Fruit fly (Drosophila melanogaster): Measurements from ENCODE around the gene CG4017.

The CG4017 gene

DNA sequence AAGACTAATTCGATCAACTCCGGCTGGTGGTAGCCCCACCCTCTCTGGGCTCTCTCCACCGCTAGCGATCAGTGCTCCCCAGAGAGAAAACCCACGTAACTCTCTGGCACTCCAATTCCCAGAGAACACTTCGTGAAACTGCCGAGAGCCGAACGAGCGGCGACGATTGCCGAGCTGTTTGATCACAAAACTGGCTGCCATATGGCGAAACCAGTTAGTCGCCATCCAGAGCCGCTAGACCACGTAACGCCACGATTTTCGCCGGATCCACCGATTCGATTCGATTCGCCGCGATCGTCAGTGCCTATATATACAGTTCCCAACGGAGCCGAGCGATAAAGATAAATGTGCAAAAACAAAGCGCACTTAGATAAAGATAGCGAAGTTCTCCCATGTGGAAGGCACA is 15.3 kb downstream of the CG4017 start, which contains the start of gene IP3K1 (continued):
- TF ChIP-seq GATAd (GFP tag; optimal IDR thresholded peaks at IDR 0.05) = no peak
- TF ChIP-seq psq (GFP tag; optimal IDR thresholded peaks at IDR 0.05) = no peak
- peak; percentile 98 for TF ChIP-seq Dif (GFP tag; optimal IDR thresholded peaks at IDR 0.05; ENCODE audit: partially characterized antibody)

DNA sequence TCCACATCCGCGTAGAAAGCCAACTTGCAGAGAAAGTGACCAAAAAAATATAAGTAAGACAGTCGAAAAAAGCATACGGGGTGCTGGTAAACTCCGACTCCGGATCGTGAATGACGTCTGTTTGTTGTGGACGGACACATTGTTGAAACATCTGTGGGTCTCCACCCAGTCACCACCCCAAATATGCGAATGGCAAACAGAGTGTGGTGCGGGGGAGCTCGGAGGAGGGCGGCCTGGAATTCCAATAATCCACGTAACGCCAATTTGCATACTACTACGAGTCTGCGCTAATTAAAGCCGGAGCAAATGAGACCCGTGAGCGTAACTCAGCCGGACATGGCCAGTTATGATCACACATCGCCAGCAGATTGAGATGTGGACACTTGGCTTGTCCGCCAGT is 16.3 kb downstream of the CG4017 start:
- TF ChIP-seq h (GFP tag; optimal IDR thresholded peaks at IDR 0.05) (peak; percentile 25), GATAd (GFP tag; optimal IDR thresholded peaks at IDR 0.05) (no peak), dl (GFP tag; optimal IDR thresholded peaks at IDR 0.05; ENCODE audit: insufficient read depth in 1 of 2, partially characterized antibody in 2 of 2) (no peak), pan (optimal IDR thresholded peaks at IDR 0.05) (no peak), rgr (GFP tag; optimal IDR thresholded peaks at IDR 0.05) (no peak), Hr83 (GFP tag; optimal IDR thresholded peaks at IDR 0.05; ENCODE audit: poor library complexity, severe bottlenecking) (peak; percentile 67)

DNA sequence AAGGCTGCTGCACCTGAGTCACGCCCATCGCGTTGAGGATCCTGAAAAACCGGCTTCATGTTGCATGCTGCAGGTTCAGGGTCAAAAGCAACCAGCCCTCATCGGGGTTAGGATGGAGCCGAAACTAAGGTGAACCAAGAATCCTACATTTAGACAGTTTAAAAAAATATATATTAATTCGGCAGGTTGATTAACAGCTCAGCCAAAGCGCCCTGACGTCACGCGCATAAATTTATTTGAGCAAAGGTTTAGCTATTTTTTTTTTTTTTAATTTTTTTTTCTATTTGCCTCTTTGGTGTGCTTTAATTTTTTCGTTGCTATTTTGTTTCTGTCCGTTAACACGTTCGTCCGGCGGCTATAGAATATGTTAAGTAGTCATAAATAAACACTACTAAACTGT is 17.6 kb downstream of the CG4017 start:
- TF ChIP-seq sage (GFP tag; optimal IDR thresholded peaks at IDR 0.05) (no peak), Dfd (GFP tag; optimal IDR thresholded peaks at IDR 0.05) (no peak), Abd-B (GFP tag; optimal IDR thresholded peaks at IDR 0.05) (no peak), lola (GFP tag; optimal IDR thresholded peaks at IDR 0.05) (no peak), GATAd (GFP tag; optimal IDR thresholded peaks at IDR 0.05) (no peak), Hr83 (GFP tag; optimal IDR thresholded peaks at IDR 0.05; ENCODE audit: poor library complexity, severe bottlenecking) (no peak), fru (GFP tag; optimal IDR thresholded peaks at IDR 0.05) (no peak), Myc (optimal IDR thresholded peaks at IDR 0.05) (no peak), sv (GFP tag; optimal IDR thresholded peaks at IDR 0.05) (no peak), Mio (GFP tag; optimal IDR thresholded peaks at IDR 0.05) (no peak), Rel (GFP tag; optimal IDR thresholded peaks at IDR 0.05) (no peak), Rel (tag; optimal IDR thresholded peaks at IDR 0.05) (no peak), tai (GFP tag; optimal IDR thresholded peaks at IDR 0.05) (no peak), h (GFP tag; optimal IDR thresholded peaks at IDR 0.05) (no peak), dl (GFP tag; optimal IDR thresholded peaks at IDR 0.05; ENCODE audit: insufficient read depth in 1 of 2, partially characterized antibody in 2 of 2) (no peak), CrebA (GFP tag; optimal IDR thresholded peaks at IDR 0.05; ENCODE audit: borderline replicate concordance) (no peak), Hnf4 (GFP tag; optimal IDR thresholded peaks at IDR 0.05) (no peak), Hr78 (GFP tag; optimal IDR thresholded peaks at IDR 0.05) (no peak)

DNA sequence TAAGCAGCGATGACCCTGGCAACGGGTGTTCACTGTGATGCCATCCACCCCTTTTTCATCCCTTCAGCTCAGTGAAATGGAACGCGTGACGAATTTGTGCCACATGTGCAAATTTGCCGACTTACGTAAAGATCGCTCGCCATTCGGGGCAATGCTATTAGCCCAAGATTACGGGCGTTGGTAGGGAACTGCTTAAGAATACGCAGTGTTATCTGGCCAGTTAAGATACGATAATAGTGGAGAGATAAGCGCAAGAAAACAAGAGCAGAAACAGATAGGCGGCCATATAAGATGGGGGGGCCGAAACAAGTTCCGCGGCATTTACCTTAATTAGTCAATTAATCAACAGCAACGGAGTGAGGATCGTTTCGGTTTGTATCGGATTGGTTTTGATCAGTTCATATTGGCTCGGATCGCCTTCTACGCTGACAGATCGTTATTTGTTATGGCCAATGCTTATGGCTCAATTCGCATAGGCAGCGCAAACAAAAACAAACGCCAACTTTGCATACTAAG is 19.1 kb downstream of the CG4017 start:
- TF ChIP-seq sv (GFP tag; optimal IDR thresholded peaks at IDR 0.05) (no peak), Dif (GFP tag; optimal IDR thresholded peaks at IDR 0.05; ENCODE audit: partially characterized antibody) (no peak), tai (GFP tag; optimal IDR thresholded peaks at IDR 0.05) (no peak), Abd-B (GFP tag; optimal IDR thresholded peaks at IDR 0.05) (no peak), dl (GFP tag; optimal IDR thresholded peaks at IDR 0.05; ENCODE audit: insufficient read depth in 1 of 2, partially characterized antibody in 2 of 2) (no peak), fru (GFP tag; optimal IDR thresholded peaks at IDR 0.05) (no peak), HLH106 (tag; optimal IDR thresholded peaks at IDR 0.05) (no peak), Hr78 (GFP tag; optimal IDR thresholded peaks at IDR 0.05) (no peak), Hr83 (GFP tag; optimal IDR thresholded peaks at IDR 0.05; ENCODE audit: poor library complexity, severe bottlenecking) (peak; percentile 59), GATAd (GFP tag; optimal IDR thresholded peaks at IDR 0.05) (no peak), CG9705 (GFP tag; optimal IDR thresholded peaks at IDR 0.05) (no peak), Jra (GFP tag; optimal IDR thresholded peaks at IDR 0.05) (no peak), dmrt93B (GFP tag; optimal IDR thresholded peaks at IDR 0.05) (no peak), Myc (optimal IDR thresholded peaks at IDR 0.05) (no peak), Hnf4 (GFP tag; optimal IDR thresholded peaks at IDR 0.05) (peak; percentile 39), OdsH (GFP tag; optimal IDR thresholded peaks at IDR 0.05) (peak; percentile 59), psq (GFP tag; optimal IDR thresholded peaks at IDR 0.05) (no peak), Vsx2 (GFP tag; optimal IDR thresholded peaks at IDR 0.05; ENCODE audit: partially characterized antibody) (no peak), CG32264 (GFP tag; optimal IDR thresholded peaks at IDR 0.05) (no peak), jim (GFP tag; optimal IDR thresholded peaks at IDR 0.05) (no peak), Mio (GFP tag; optimal IDR thresholded peaks at IDR 0.05) (no peak), pan (optimal IDR thresholded peaks at IDR 0.05) (no peak), Rel (GFP tag; optimal IDR thresholded peaks at IDR 0.05) (no peak), Rel (tag; optimal IDR thresholded peaks at IDR 0.05) (no peak), CrebA (GFP tag; optimal IDR thresholded peaks at IDR 0.05; ENCODE audit: borderline replicate concordance) (no peak), brk (GFP tag; optimal IDR thresholded peaks at IDR 0.05) (no peak), h (GFP tag; optimal IDR thresholded peaks at IDR 0.05) (peak; percentile 29), woc (GFP tag; optimal IDR thresholded peaks at IDR 0.05) (no peak), dsf (GFP tag; optimal IDR thresholded peaks at IDR 0.05; ENCODE audit: borderline replicate concordance) (no peak), Dfd (GFP tag; optimal IDR thresholded peaks at IDR 0.05) (no peak), lola (GFP tag; optimal IDR thresholded peaks at IDR 0.05) (no peak), br (GFP tag; optimal IDR thresholded peaks at IDR 0.05) (peak; percentile 69), sage (GFP tag; optimal IDR thresholded peaks at IDR 0.05) (no peak), Sp1 (GFP tag; optimal IDR thresholded peaks at IDR 0.05) (no peak), foxo (GFP tag; optimal IDR thresholded peaks at IDR 0.05) (peak in 1 of 2 experiments; percentile 12), usp (GFP tag; optimal IDR thresholded peaks at IDR 0.05) (no peak), rgr (GFP tag; optimal IDR thresholded peaks at IDR 0.05) (peak; percentile 59), N (GFP tag; optimal IDR thresholded peaks at IDR 0.05) (no peak), ey (GFP tag; optimal IDR thresholded peaks at IDR 0.05) (no peak)
